Worm (Caenorhabditis elegans): Measurements from ENCODE around the gene T13F3.6.

DNA sequence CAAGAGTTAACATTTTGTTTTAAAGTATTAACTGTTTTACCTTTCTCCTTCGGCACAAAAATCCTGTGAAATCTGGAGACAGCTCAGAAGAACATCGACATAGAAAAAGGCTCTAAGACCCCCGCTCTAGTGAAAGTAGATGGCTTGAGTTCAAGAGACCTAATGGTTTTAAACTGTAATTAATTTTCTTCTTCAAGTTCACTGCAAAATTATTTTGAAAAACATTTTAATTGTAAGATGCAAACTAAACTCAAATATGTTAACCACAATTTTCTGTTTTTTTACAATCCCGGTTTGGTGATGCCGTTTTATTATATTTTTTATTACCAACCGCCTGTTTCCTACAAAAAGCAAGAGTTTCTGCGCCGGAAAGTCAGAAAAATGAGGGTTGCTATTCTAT, 37.4 kb downstream of the T13F3.6 start, which contains the start of gene clec-233:
- TF ChIP-seq unc-39 (tag; optimal IDR thresholded peaks at IDR 0.05) (no peak), ces-1 (GFP tag; optimal IDR thresholded peaks at IDR 0.05) (no peak), tbx-8 (GFP tag; optimal IDR thresholded peaks at IDR 0.05) (no peak), unc-62 (GFP tag; optimal IDR thresholded peaks at IDR 0.05) (no peak), blmp-1 (tag; optimal IDR thresholded peaks at IDR 0.05) (no peak), mab-5 (tag; optimal IDR thresholded peaks at IDR 0.05) (no peak), nhr-2 (tag; optimal IDR thresholded peaks at IDR 0.05) (no peak), bed-3 (GFP tag; optimal IDR thresholded peaks at IDR 0.05) (no peak), cnd-1 (tag; optimal IDR thresholded peaks at IDR 0.05) (no peak), elt-1 (tag; optimal IDR thresholded peaks at IDR 0.05; ENCODE audit: borderline replicate concordance, insufficient read depth) (no peak)
